Fruit fly (Drosophila melanogaster): Measurements from ENCODE around the gene CG15412.

DNA sequence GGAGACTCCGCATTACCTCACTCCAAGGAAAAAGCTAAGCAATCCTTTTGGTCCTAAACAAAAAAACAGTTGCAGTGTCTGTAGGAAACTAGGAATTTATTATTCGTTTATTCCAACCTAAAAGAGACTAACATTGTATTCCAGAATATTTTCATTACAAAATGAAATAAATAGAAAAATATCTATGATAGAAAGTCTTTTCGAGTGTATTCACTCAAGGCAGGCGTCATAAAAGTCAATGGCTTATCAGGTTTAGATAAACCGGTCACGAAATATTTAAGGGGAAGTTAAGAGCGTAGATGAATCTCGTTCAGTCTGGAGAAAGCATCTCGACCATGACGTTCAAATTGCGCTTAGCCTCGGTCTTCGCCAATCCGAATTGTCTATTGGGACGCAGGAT lies 44.9 kb downstream of the CG15412 start, which contains the start of gene CG3285:
- TF ChIP-seq CG8478 (optimal IDR thresholded peaks at IDR 0.05), result no peak
- TF ChIP-seq CTCF (optimal IDR thresholded peaks at IDR 0.05), result no peak
